Fruit fly (Drosophila melanogaster): ENCODE measurements around the gene CG15478.

Gene CG15478

dm6 chrX:7700239-7700793 is 17.4 kb downstream of the CG15478 start (continued):
- TF ChIP-seq Meics (GFP tag; optimal IDR thresholded peaks at IDR 0.05), result peak; percentile 88
- peak; percentile 85; the same call in 2 of the 3 replicates for TF ChIP-seq C15 (GFP tag; IDR thresholded peaks at IDR 0.05)
- no peak for TF ChIP-seq CG42726 (GFP tag; IDR thresholded peaks at IDR 0.05; ENCODE audit: partially characterized antibody)
- no peak for TF ChIP-seq CG16813 (GFP tag; IDR thresholded peaks at IDR 0.05; ENCODE audit: partially characterized antibody)
- peak in 1 of 2 experiments; percentile 78 for TF ChIP-seq Eip74EF (GFP tag; optimal IDR thresholded peaks at IDR 0.05)
- peak; percentile 86 for TF ChIP-seq Sox100B (GFP tag; optimal IDR thresholded peaks at IDR 0.05)
- peak; percentile 78 for TF ChIP-seq CG4404 (GFP tag; IDR thresholded peaks at IDR 0.05)
- peak; percentile 83 for TF ChIP-seq fu2 (GFP tag; optimal IDR thresholded peaks at IDR 0.05)
- peak; percentile 2 for TF ChIP-seq Hmx (GFP tag; optimal IDR thresholded peaks at IDR 0.05)
- TF ChIP-seq CG12071 (GFP tag; optimal IDR thresholded peaks at IDR 0.05), result peak; percentile 96
- no peak for TF ChIP-seq unc-4 (GFP tag; IDR thresholded peaks at IDR 0.05; ENCODE audit: partially characterized antibody)
- TF ChIP-seq Jarid2 (GFP tag; optimal IDR thresholded peaks at IDR 0.05), result peak; percentile 65
- peak; percentile 67 for TF ChIP-seq CG14710 (tag; optimal IDR thresholded peaks at IDR 0.05)
- TF ChIP-seq ci (GFP tag; IDR thresholded peaks at IDR 0.05), result peak; percentile 95
- peak; percentile 95 for TF ChIP-seq Aef1 (GFP tag; IDR thresholded peaks at IDR 0.05)
- peak; percentile 78 for TF ChIP-seq tup (GFP tag; optimal IDR thresholded peaks at IDR 0.05)
- peak; percentile 86 for TF ChIP-seq CG10209 (GFP tag; optimal IDR thresholded peaks at IDR 0.05)
- TF ChIP-seq CG2199 (GFP tag; IDR thresholded peaks at IDR 0.05), result peak; percentile 93
- peak; percentile 86 for TF ChIP-seq aop (GFP tag; IDR thresholded peaks at IDR 0.05)
- TF ChIP-seq chm (GFP tag; IDR thresholded peaks at IDR 0.05), result peak; percentile 94
- TF ChIP-seq Xrp1 (GFP tag; IDR thresholded peaks at IDR 0.05), result peak; percentile 89
- peak; percentile 96 for TF ChIP-seq Ada2b (GFP tag; IDR thresholded peaks at IDR 0.05)
- TF ChIP-seq eve (GFP tag; optimal IDR thresholded peaks at IDR 0.05), result peak in 1 of 2 experiments; percentile 96
- TF ChIP-seq YL-1 (GFP tag; optimal IDR thresholded peaks at IDR 0.05), result peak; percentile 14
- peak; percentile 81; the same call in 2 of the 3 replicates for TF ChIP-seq CG11560 (tag; IDR thresholded peaks at IDR 0.05)
- TF ChIP-seq CG12104 (GFP tag; optimal IDR thresholded peaks at IDR 0.05), result peak; percentile 87
- TF ChIP-seq CG15514 (GFP tag; optimal IDR thresholded peaks at IDR 0.05), result peak; percentile 83
- TF ChIP-seq ase (GFP tag; IDR thresholded peaks at IDR 0.05), result peak; percentile 94
- TF ChIP-seq BtbVII (GFP tag; optimal IDR thresholded peaks at IDR 0.05), result peak; percentile 87
- peak; percentile 82 for TF ChIP-seq Hey (tag; optimal IDR thresholded peaks at IDR 0.05)
- TF ChIP-seq CG8359 (GFP tag; optimal IDR thresholded peaks at IDR 0.05; ENCODE audit: borderline replicate concordance), result peak; percentile 39
- TF ChIP-seq kni (GFP tag; optimal IDR thresholded peaks at IDR 0.05), result peak; percentile 61
- peak; percentile 93 for TF ChIP-seq tgo (GFP tag; IDR thresholded peaks at IDR 0.05)
- peak; percentile 94 for TF ChIP-seq esg (GFP tag; conservative IDR thresholded peaks at IDR 0.05)
- TF ChIP-seq CG1602 (GFP tag; optimal IDR thresholded peaks at IDR 0.05), result peak; percentile 84
- TF ChIP-seq CG16863 (GFP tag; optimal IDR thresholded peaks at IDR 0.05), result peak; percentile 90
- peak; percentile 94 for TF ChIP-seq E2f1 (GFP tag; IDR thresholded peaks at IDR 0.05)
- TF ChIP-seq CG9215 (GFP tag; IDR thresholded peaks at IDR 0.05), result peak; percentile 89
- TF ChIP-seq org-1 (GFP tag; optimal IDR thresholded peaks at IDR 0.05), result peak; percentile 85
- peak; percentile 76 for TF ChIP-seq Nf-YC (tag; optimal IDR thresholded peaks at IDR 0.05)
- peak; percentile 89 for TF ChIP-seq sens-2 (GFP tag; IDR thresholded peaks at IDR 0.05)
- TF ChIP-seq CG9817 (tag; optimal IDR thresholded peaks at IDR 0.05), result peak; percentile 96

Data from whole organism, embryonic.